Fruit fly (Drosophila melanogaster) whole organism, pupa: ENCODE measurements around the gene tbrd-1.
A peak's percentile ranks its signal among the peaks of the same experiment; 100 is the strongest.

ENCODE experiments used
- CG10348 ChIP-seq: fragments of 200-800 bp; sonication (Bioruptor generic); IDR thresholded peaks from 2 replicates; pipeline ENCODE4 v1.3.6; 2022; ENCODE audit warnings: missing biosample characterization, missing genetic modification characterization
- CG15710 ChIP-seq: fragments of 200-800 bp; sonication (Bioruptor generic); optimal IDR thresholded peaks from 2 replicates; lab custom pipeline; 2018; ENCODE audit warnings: missing biosample characterization, mild to moderate bottlenecking, missing genetic modification characterization, moderate library complexity
- CG17806 ChIP-seq: fragments of 200-800 bp; sonication (Bioruptor generic); optimal IDR thresholded peaks from 2 replicates; lab custom pipeline; 2018; ENCODE audit warnings: missing biosample characterization, mild to moderate bottlenecking, missing genetic modification characterization, moderate library complexity
- CG4496 ChIP-seq: fragments of 200-800 bp; sonication (Bioruptor generic); IDR thresholded peaks from 3 replicates; pipeline ENCODE4 v1.3.6; 2022; ENCODE audit warnings: missing biosample characterization, missing genetic modification characterization
- CG9948 ChIP-seq: fragments of 200-800 bp; sonication (Bioruptor generic); optimal IDR thresholded peaks from 2 replicates; lab custom pipeline; 2018; ENCODE audit warnings: missing biosample characterization, mild to moderate bottlenecking, missing genetic modification characterization, moderate library complexity

dm6 chr3R:23910260-23910887 lies 17.0 kb upstream of the tbrd-1 start:
- no peak for TF ChIP-seq CG15710
- no peak for TF ChIP-seq CG17806 (tag; lab: Kevin White, UChicago)
- TF ChIP-seq CG10348 (GFP tag; lab: Robert Waterston, UW), result no peak
- peak; percentile 51; the same call in 2 of the 3 replicates for TF ChIP-seq CG4496
- no peak for TF ChIP-seq CG9948 (tag; lab: Kevin White, UChicago)
